Worm (Caenorhabditis elegans) whole organism, mixed stage, embryonic: Measurements from ENCODE around the gene T13H5.8.

Experiments
- M03D4.4 ChIP-seq: sonication (generic microtip); optimal IDR thresholded peaks from 2 replicates; lab custom pipeline; 2017; ENCODE audit warnings: mild to moderate bottlenecking, missing genetic modification characterization, missing compliant biosample characterization
- bed-3 ChIP-seq: fragments of 200-800 bp; sonication (Bioruptor generic); optimal IDR thresholded peaks from 3 replicates; lab custom pipeline; 2018; ENCODE audit warnings: mild to moderate bottlenecking, missing genetic modification characterization, moderate library complexity, missing compliant biosample characterization
- blmp-1 ChIP-seq: fragments of 150-350 bp; optimal IDR thresholded peaks from 2 replicates; lab custom pipeline; 2014; ENCODE audit warnings: missing biosample characterization, missing genetic modification characterization
- ceh-39 ChIP-seq: fragments of 150-350 bp; optimal IDR thresholded peaks from 2 replicates; lab custom pipeline; 2014; ENCODE audit warnings: missing biosample characterization, missing genetic modification characterization
- ceh-43 ChIP-seq: fragments of 200-800 bp; sonication (Bioruptor generic); optimal IDR thresholded peaks from 2 replicates; lab custom pipeline; 2018; ENCODE audit warnings: mild to moderate bottlenecking, missing genetic modification characterization, moderate library complexity, missing compliant biosample characterization
- ces-1 ChIP-seq: fragments of 150-350 bp; optimal IDR thresholded peaks from 2 replicates; lab custom pipeline; 2014; ENCODE audit warnings: missing biosample characterization, missing genetic modification reagents, missing genetic modification characterization
- cnd-1 ChIP-seq: fragments of 200-800 bp; sonication (Bioruptor generic); optimal IDR thresholded peaks from 2 replicates; lab custom pipeline; 2018; ENCODE audit warnings: mild to moderate bottlenecking, missing genetic modification characterization, missing compliant biosample characterization
- drap-1 ChIP-seq: fragments of 200-800 bp; sonication (Bioruptor generic); optimal IDR thresholded peaks from 3 replicates; lab custom pipeline; 2018; ENCODE audit warnings: mild to moderate bottlenecking, missing genetic modification characterization, missing compliant biosample characterization
- elt-1 ChIP-seq: sonication (generic microtip); optimal IDR thresholded peaks from 2 replicates; lab custom pipeline; 2017; ENCODE audit warnings: missing genetic modification characterization, mild to moderate bottlenecking, missing compliant biosample characterization, antibody characterized with exemption, moderate library complexity, borderline replicate concordance; ENCODE audit not compliant: insufficient read depth
- elt-3 ChIP-seq: fragments of 150-350 bp; optimal IDR thresholded peaks from 2 replicates; lab custom pipeline; 2014; ENCODE audit warnings: missing biosample characterization, missing genetic modification characterization
- ham-2 ChIP-seq: fragments of 200-800 bp; sonication (Bioruptor generic); optimal IDR thresholded peaks from 2 replicates; lab custom pipeline; 2018; ENCODE audit warnings: mild to moderate bottlenecking, missing genetic modification characterization, missing compliant biosample characterization
- hlh-1 ChIP-seq: fragments of 150-350 bp; optimal IDR thresholded peaks from 2 replicates; lab custom pipeline; 2014; ENCODE audit warnings: missing biosample characterization, missing genetic modification reagents, missing genetic modification characterization
- lin-13 ChIP-seq: fragments of 150-350 bp; optimal IDR thresholded peaks from 2 replicates; lab custom pipeline; 2014; ENCODE audit warnings: missing biosample characterization, missing genetic modification characterization
- lsy-2 ChIP-seq: fragments of 150-350 bp; optimal IDR thresholded peaks from 2 replicates; lab custom pipeline; 2014; ENCODE audit warnings: missing biosample characterization, missing genetic modification characterization
- mab-5 ChIP-seq: fragments of 150-350 bp; optimal IDR thresholded peaks from 2 replicates; lab custom pipeline; 2014; ENCODE audit warnings: missing biosample characterization, missing genetic modification characterization
- mep-1 ChIP-seq: fragments of 150-350 bp; optimal IDR thresholded peaks from 2 replicates; lab custom pipeline; 2017; ENCODE audit warnings: missing biosample characterization, missing genetic modification reagents, missing genetic modification characterization, inconsistent platforms
- mls-2 ChIP-seq: sonication (generic microtip); optimal IDR thresholded peaks from 2 replicates; lab custom pipeline; 2016; ENCODE audit warnings: mild to moderate bottlenecking, missing genetic modification characterization, moderate library complexity, missing compliant biosample characterization
- nhr-12 ChIP-seq: fragments of 150-350 bp; optimal IDR thresholded peaks from 2 replicates; lab custom pipeline; 2014; ENCODE audit warnings: missing biosample characterization, missing genetic modification characterization
- nhr-2 ChIP-seq: fragments of 150-350 bp; optimal IDR thresholded peaks from 2 replicates; lab custom pipeline; 2014; ENCODE audit warnings: missing biosample characterization, missing genetic modification characterization
- nhr-237 ChIP-seq: fragments of 150-350 bp; optimal IDR thresholded peaks from 2 replicates; lab custom pipeline; 2014; ENCODE audit warnings: missing biosample characterization, missing genetic modification characterization
- nhr-28 ChIP-seq: fragments of 150-350 bp; optimal IDR thresholded peaks from 2 replicates; lab custom pipeline; 2014; ENCODE audit warnings: missing biosample characterization, missing genetic modification characterization
- nhr-76 ChIP-seq: sonication (generic microtip); optimal IDR thresholded peaks from 2 replicates; lab custom pipeline; 2017; ENCODE audit warnings: missing biosample characterization, missing genetic modification characterization
- pha-4 ChIP-seq: fragments of 150-350 bp; optimal IDR thresholded peaks from 2 replicates; lab custom pipeline; 2018; ENCODE audit warnings: missing biosample characterization, missing genetic modification reagents, missing genetic modification characterization
- sem-2 ChIP-seq: fragments of 200-800 bp; sonication (Bioruptor generic); optimal IDR thresholded peaks from 2 replicates; lab custom pipeline; 2018; ENCODE audit warnings: mild to moderate bottlenecking, missing genetic modification characterization, missing compliant biosample characterization
- snpc-4 ChIP-seq: fragments of 150-350 bp; optimal IDR thresholded peaks from 2 replicates; lab custom pipeline; 2014; ENCODE audit warnings: missing biosample characterization, missing genetic modification characterization
- sptf-1 ChIP-seq: sonication (generic microtip); optimal IDR thresholded peaks from 2 replicates; lab custom pipeline; 2017; ENCODE audit warnings: mild to moderate bottlenecking, missing genetic modification characterization, moderate library complexity, missing compliant biosample characterization
- tbx-8 ChIP-seq: fragments of 200-800 bp; sonication (Bioruptor generic); optimal IDR thresholded peaks from 2 replicates; lab custom pipeline; 2018; ENCODE audit warnings: mild to moderate bottlenecking, missing genetic modification characterization, moderate library complexity, missing compliant biosample characterization
- unc-120 ChIP-seq: sonication (generic microtip); optimal IDR thresholded peaks from 2 replicates; lab custom pipeline; 2017; ENCODE audit warnings: missing genetic modification characterization, missing compliant biosample characterization; ENCODE audit not compliant: poor library complexity, severe bottlenecking
- unc-39 ChIP-seq: fragments of 150-350 bp; optimal IDR thresholded peaks from 2 replicates; lab custom pipeline; 2014; ENCODE audit warnings: missing biosample characterization, missing genetic modification characterization
- unc-62 ChIP-seq: fragments of 150-350 bp; optimal IDR thresholded peaks from 2 replicates; lab custom pipeline; 2014; ENCODE audit warnings: missing biosample characterization, missing genetic modification reagents, missing genetic modification characterization
- zip-8 ChIP-seq: fragments of 150-350 bp; optimal IDR thresholded peaks from 2 replicates; lab custom pipeline; 2014; ENCODE audit warnings: missing biosample characterization, missing genetic modification characterization
- ztf-11 ChIP-seq: fragments of 150-350 bp; optimal IDR thresholded peaks from 2 replicates; lab custom pipeline; 2014; ENCODE audit warnings: missing biosample characterization, missing genetic modification characterization

Gene T13H5.8

ce11 chrII:8562002-8562401 is 43.7 kb downstream of the T13H5.8 start, which contains the start of gene F54C9.14:
Gene F54C9.14, plus strand, starts transcription at chrII:8562302.
- TF ChIP-seq nhr-28 (no peak), elt-1 (tag; lab: Kevin White, UChicago) (no peak), zip-8 (tag; lab: Kevin White, UChicago) (no peak), pha-4 (tag; lab: Kevin White, UChicago) (no peak), ceh-43 (GFP tag; lab: Kevin White, UChicago) (no peak), cnd-1 (tag; lab: Kevin White, UChicago) (no peak), mab-5 (tag; lab: Kevin White, UChicago) (no peak), unc-39 (no peak), nhr-12 (tag; lab: Kevin White, UChicago) (no peak), nhr-2 (tag; lab: Kevin White, UChicago) (no peak), drap-1 (GFP tag; lab: Kevin White, UChicago) (no peak)

- TF ChIP-seq ces-1 (GFP tag; lab: Kevin White, UChicago) (peak; percentile 10), ham-2 (GFP tag; lab: Kevin White, UChicago) (no peak), sptf-1 (tag; lab: Kevin White, UChicago) (no peak), mep-1 (tag; lab: Kevin White, UChicago) (peak; percentile 10), unc-120 (tag; lab: Kevin White, UChicago) (peak; percentile 28), lsy-2 (tag; lab: Kevin White, UChicago) (peak; percentile 65)
Measured at ce11 chrII:8566039-8566438, 47.7 kb downstream of the T13H5.8 start, which contains the start of gene stc-1. Gene stc-1, minus strand, starts transcription at chrII:8566139.

ce11 chrII:8566806-8567266 is 48.5 kb downstream of the T13H5.8 start, which contains the start of gene F54C9.3:
Gene F54C9.3, minus strand, starts transcription at chrII:8566856.
- TF ChIP-seq mab-5 (tag; lab: Kevin White, UChicago) (no peak), ztf-11 (tag; lab: Kevin White, UChicago) (no peak), blmp-1 (tag; lab: Kevin White, UChicago) (no peak), elt-3 (tag; lab: Kevin White, UChicago) (no peak), ceh-43 (GFP tag; lab: Kevin White, UChicago) (no peak), sem-2 (no peak), nhr-237 (tag; lab: Kevin White, UChicago) (no peak), lsy-2 (tag; lab: Kevin White, UChicago) (no peak), snpc-4 (no peak), nhr-76 (no peak), mls-2 (tag; lab: Kevin White, UChicago) (no peak), hlh-1 (tag; lab: Kevin White, UChicago) (no peak), ceh-39 (tag; lab: Kevin White, UChicago) (no peak), lin-13 (no peak), tbx-8 (GFP tag; lab: Kevin White, UChicago) (no peak), M03D4.4 (tag; lab: Kevin White, UChicago) (no peak), unc-62 (no peak), elt-1 (tag; lab: Kevin White, UChicago) (no peak), ces-1 (GFP tag; lab: Kevin White, UChicago) (no peak)

ce11 chrII:8568234-8568969 is 50.1 kb downstream of the T13H5.8 start:
- TF ChIP-seq unc-120 (tag; lab: Kevin White, UChicago) = no peak
- TF ChIP-seq snpc-4 = no peak
- TF ChIP-seq elt-3 (tag; lab: Kevin White, UChicago) = no peak
- no peak for TF ChIP-seq nhr-12 (tag; lab: Kevin White, UChicago)
- no peak for TF ChIP-seq ces-1 (GFP tag; lab: Kevin White, UChicago)
- TF ChIP-seq mep-1 (tag; lab: Kevin White, UChicago) = no peak
- TF ChIP-seq tbx-8 (GFP tag; lab: Kevin White, UChicago) = no peak
- no peak for TF ChIP-seq nhr-237 (tag; lab: Kevin White, UChicago)
- TF ChIP-seq pha-4 (tag; lab: Kevin White, UChicago) = no peak
- no peak for TF ChIP-seq lin-13
- TF ChIP-seq unc-62 = no peak
- TF ChIP-seq bed-3 (GFP tag; lab: Kevin White, UChicago) = no peak
- no peak for TF ChIP-seq drap-1 (GFP tag; lab: Kevin White, UChicago)
- TF ChIP-seq nhr-2 (tag; lab: Kevin White, UChicago) = no peak
